Fruit fly (Drosophila melanogaster): ENCODE measurements around the gene CG7556.

DNA sequence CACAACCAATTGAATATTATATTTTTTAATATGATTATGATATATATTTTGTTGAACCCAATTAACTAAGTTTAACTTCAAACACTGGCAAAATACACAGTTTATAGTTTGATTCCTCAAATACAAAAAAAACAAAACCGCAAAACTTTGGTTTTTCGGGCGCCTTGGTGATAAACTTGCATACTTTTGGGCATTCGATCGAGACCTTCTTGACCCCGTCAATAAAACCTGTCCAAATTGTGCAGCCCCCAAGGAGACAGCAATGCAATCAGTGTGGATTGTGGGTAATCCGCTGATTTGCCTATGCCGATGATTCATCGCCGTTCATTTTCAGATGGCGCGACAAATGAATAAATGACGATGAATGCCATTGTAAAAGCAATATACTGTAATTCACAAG lies 22.2 kb downstream of the CG7556 start:
- TF ChIP-seq Pif1B (GFP tag; optimal IDR thresholded peaks at IDR 0.05) (no peak), CG13204 (GFP tag; optimal IDR thresholded peaks at IDR 0.05) (no peak), CG32121 (GFP tag; IDR thresholded peaks at IDR 0.05) (no peak), CG9948 (tag; optimal IDR thresholded peaks at IDR 0.05) (no peak), rn (GFP tag; IDR thresholded peaks at IDR 0.05) (no peak)
